Worm (Caenorhabditis elegans): Measurements from ENCODE around the gene heh-1.

heh-1 gene

DNA sequence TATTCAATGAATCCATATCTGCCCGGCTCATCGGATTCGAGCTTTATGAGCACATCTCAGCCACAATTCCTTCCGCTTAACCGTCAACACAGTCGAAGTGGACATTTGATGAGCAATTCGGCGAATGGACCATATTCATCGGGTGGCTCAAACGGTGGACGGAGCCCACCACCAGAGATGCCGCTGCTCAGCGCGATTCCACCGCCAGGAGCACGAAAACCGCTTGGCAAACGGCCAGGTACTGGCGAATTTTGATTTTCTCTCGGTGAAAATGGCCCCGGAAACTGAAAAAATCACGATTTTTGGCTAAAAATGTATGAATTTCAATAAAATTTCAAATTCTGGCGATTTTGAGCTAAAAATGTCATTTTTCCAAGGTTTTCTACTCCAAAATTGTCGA is 19.5 kb downstream of the heh-1 start:
- TF ChIP-seq nhr-237 (tag; optimal IDR thresholded peaks at IDR 0.05) = no peak
- TF ChIP-seq ceh-82 (tag; optimal IDR thresholded peaks at IDR 0.05) = no peak
- TF ChIP-seq snpc-4 (tag; optimal IDR thresholded peaks at IDR 0.05) = no peak
- TF ChIP-seq daf-12 (tag; optimal IDR thresholded peaks at IDR 0.05) = no peak

- TF ChIP-seq ama-1 (optimal IDR thresholded peaks at IDR 0.05) (no peak), eor-1 (tag; optimal IDR thresholded peaks at IDR 0.05) (no peak), nhr-11 (tag; optimal IDR thresholded peaks at IDR 0.05) (no peak), aly-2 (tag; optimal IDR thresholded peaks at IDR 0.05) (no peak), lin-39 (tag; optimal IDR thresholded peaks at IDR 0.05) (no peak), hmg-11 (tag; optimal IDR thresholded peaks at IDR 0.05) (no peak), nhr-77 (tag; optimal IDR thresholded peaks at IDR 0.05) (no peak), tbx-2 (tag; optimal IDR thresholded peaks at IDR 0.05) (no peak), ceh-9 (tag; optimal IDR thresholded peaks at IDR 0.05) (no peak), egl-27 (tag; optimal IDR thresholded peaks at IDR 0.05) (no peak), nhr-23 (tag; optimal IDR thresholded peaks at IDR 0.05) (no peak), skn-1 (tag; optimal IDR thresholded peaks at IDR 0.05) (no peak), ztf-11 (tag; optimal IDR thresholded peaks at IDR 0.05) (no peak), lin-15B (tag; optimal IDR thresholded peaks at IDR 0.05) (no peak)
Measured at ce11 chrIII:3176775-3177174, 22.5 kb downstream of the heh-1 start.

DNA sequence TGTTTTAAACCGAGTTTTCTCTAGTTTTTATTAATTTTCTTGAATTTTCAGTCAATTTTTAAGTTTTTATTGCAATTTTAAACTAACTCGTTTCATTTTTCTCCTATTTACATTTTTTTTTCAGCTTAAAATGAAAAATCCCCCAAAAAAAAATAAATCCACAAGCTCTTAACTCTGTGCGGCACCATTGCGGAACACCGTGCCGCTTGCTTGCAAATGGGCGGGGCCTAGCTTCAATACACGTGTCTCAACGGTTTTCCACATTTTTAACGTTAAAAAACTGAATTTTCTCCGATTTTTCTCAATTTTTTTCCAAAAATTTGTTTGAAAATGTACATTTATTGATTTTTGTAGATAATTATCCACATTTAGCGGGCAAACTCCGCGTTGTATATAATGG is 24.3 kb downstream of the heh-1 start, which contains the start of gene R148.3:
Gene R148.3, plus strand, starts transcription at position 347 of the 400 bp plus-strand sequence.
- no peak for TF ChIP-seq eor-1 (tag; optimal IDR thresholded peaks at IDR 0.05)
- TF ChIP-seq elt-2 (tag; optimal IDR thresholded peaks at IDR 0.05) = peak; percentile 8
- no peak for TF ChIP-seq nhr-12 (tag; optimal IDR thresholded peaks at IDR 0.05)
- TF ChIP-seq ztf-11 (tag; optimal IDR thresholded peaks at IDR 0.05) = no peak
- peak; percentile 32 for TF ChIP-seq nhr-43 (tag; optimal IDR thresholded peaks at IDR 0.05; ENCODE audit: poor library complexity, severe bottlenecking)
- TF ChIP-seq pha-4 (tag; optimal IDR thresholded peaks at IDR 0.05) = peak; percentile 52
- peak; percentile 38 for TF ChIP-seq ceh-28 (tag; optimal IDR thresholded peaks at IDR 0.05)
- no peak for TF ChIP-seq ztf-4 (tag; optimal IDR thresholded peaks at IDR 0.05)
- TF ChIP-seq fkh-2 (tag; optimal IDR thresholded peaks at IDR 0.05) = no peak
- peak; percentile 10 for TF ChIP-seq lin-15B (tag; optimal IDR thresholded peaks at IDR 0.05)
- no peak for TF ChIP-seq skn-1 (tag; optimal IDR thresholded peaks at IDR 0.05)
- TF ChIP-seq mdl-1 (tag; optimal IDR thresholded peaks at IDR 0.05) = peak; percentile 54
- TF ChIP-seq hmg-11 (tag; optimal IDR thresholded peaks at IDR 0.05) = peak; percentile 81
- TF ChIP-seq nhr-28 (tag; optimal IDR thresholded peaks at IDR 0.05) = no peak
- peak; percentile 29 for TF ChIP-seq R02D3.7 (tag; optimal IDR thresholded peaks at IDR 0.05)
- no peak for TF ChIP-seq nhr-11 (tag; optimal IDR thresholded peaks at IDR 0.05)
- no peak for TF ChIP-seq daf-12 (tag; optimal IDR thresholded peaks at IDR 0.05)
- TF ChIP-seq elt-1 (tag; optimal IDR thresholded peaks at IDR 0.05) = no peak
- no peak for TF ChIP-seq pqm-1 (tag; optimal IDR thresholded peaks at IDR 0.05)
- TF ChIP-seq unc-62 (GFP tag; optimal IDR thresholded peaks at IDR 0.05) = no peak
- TF ChIP-seq nhr-25 (tag; optimal IDR thresholded peaks at IDR 0.05) = no peak
- TF ChIP-seq ceh-16 (tag; optimal IDR thresholded peaks at IDR 0.05) = no peak
- TF ChIP-seq lin-39 (tag; optimal IDR thresholded peaks at IDR 0.05) = peak; percentile 30
- no peak for TF ChIP-seq elt-3 (tag; optimal IDR thresholded peaks at IDR 0.05)
- TF ChIP-seq ceh-82 (tag; optimal IDR thresholded peaks at IDR 0.05) = no peak
- no peak for TF ChIP-seq mml-1 (tag; optimal IDR thresholded peaks at IDR 0.05)
- no peak for TF ChIP-seq zag-1 (tag; optimal IDR thresholded peaks at IDR 0.05)
- no peak for TF ChIP-seq nhr-76 (tag; optimal IDR thresholded peaks at IDR 0.05)
- no peak for TF ChIP-seq fkh-10 (GFP tag; optimal IDR thresholded peaks at IDR 0.05)
- no peak for TF ChIP-seq nhr-237 (tag; optimal IDR thresholded peaks at IDR 0.05)
- TF ChIP-seq jun-1 (tag; optimal IDR thresholded peaks at IDR 0.05) = no peak
- no peak for TF ChIP-seq fos-1 (tag; optimal IDR thresholded peaks at IDR 0.05)
- TF ChIP-seq aly-2 (tag; optimal IDR thresholded peaks at IDR 0.05) = no peak
- TF ChIP-seq snpc-4 (tag; optimal IDR thresholded peaks at IDR 0.05) = no peak
- TF ChIP-seq sea-2 (GFP tag; optimal IDR thresholded peaks at IDR 0.05) = no peak
- no peak for TF ChIP-seq ama-1 (optimal IDR thresholded peaks at IDR 0.05)
- no peak for TF ChIP-seq nhr-23 (tag; optimal IDR thresholded peaks at IDR 0.05)
- no peak for TF ChIP-seq unc-39 (tag; optimal IDR thresholded peaks at IDR 0.05)
- no peak for TF ChIP-seq ceh-9 (tag; optimal IDR thresholded peaks at IDR 0.05)
- TF ChIP-seq nhr-67 (tag; optimal IDR thresholded peaks at IDR 0.05) = no peak
- TF ChIP-seq nfya-1 (tag; optimal IDR thresholded peaks at IDR 0.05; ENCODE audit: insufficient read depth) = peak; percentile 58
- no peak for TF ChIP-seq tbx-2 (tag; optimal IDR thresholded peaks at IDR 0.05)
- no peak for TF ChIP-seq nhr-77 (tag; optimal IDR thresholded peaks at IDR 0.05)
- no peak for TF ChIP-seq egl-5 (tag; optimal IDR thresholded peaks at IDR 0.05)
- no peak for TF ChIP-seq ZK546.5 (tag; optimal IDR thresholded peaks at IDR 0.05)
- TF ChIP-seq lsy-12 (tag; optimal IDR thresholded peaks at IDR 0.05) = no peak
- no peak for TF ChIP-seq egl-27 (tag; optimal IDR thresholded peaks at IDR 0.05)
